Worm (Caenorhabditis elegans): Measurements from ENCODE around the gene Y73F8A.32.
A peak's percentile ranks its signal among the peaks of the same experiment; 100 is the strongest.

Y73F8A.32 gene

ce11 chrIV:15526477-15526876, 5.2 kb upstream of the Y73F8A.32 start (continued):
- TF ChIP-seq nhr-71 (tag; optimal IDR thresholded peaks at IDR 0.05) (peak; percentile 80), unc-86 (tag; optimal IDR thresholded peaks at IDR 0.05) (no peak), zag-1 (tag; optimal IDR thresholded peaks at IDR 0.05) (no peak), xbp-1 (tag; optimal IDR thresholded peaks at IDR 0.05) (peak; percentile 65), nhr-77 (tag; optimal IDR thresholded peaks at IDR 0.05) (no peak), pax-3 (tag; optimal IDR thresholded peaks at IDR 0.05) (peak; percentile 65), lin-35 (GFP tag; optimal IDR thresholded peaks at IDR 0.05) (peak; percentile 84 to 94), nhr-237 (tag; optimal IDR thresholded peaks at IDR 0.05) (no peak), unc-130 (tag; optimal IDR thresholded peaks at IDR 0.05) (peak; percentile 4), hlh-17 (GFP tag; optimal IDR thresholded peaks at IDR 0.05; ENCODE audit: borderline replicate concordance) (no peak), zip-4 (GFP tag; optimal IDR thresholded peaks at IDR 0.05) (peak; percentile 16), sox-4 (tag; optimal IDR thresholded peaks at IDR 0.05) (peak; percentile 46), ces-1 (GFP tag; optimal IDR thresholded peaks at IDR 0.05) (no peak), pqm-1 (tag; optimal IDR thresholded peaks at IDR 0.05) (no peak), lsy-2 (tag; optimal IDR thresholded peaks at IDR 0.05) (peak; percentile 67 to 68), snu-23 (GFP tag; optimal IDR thresholded peaks at IDR 0.05) (peak; percentile 72), ceh-88 (GFP tag; IDR thresholded peaks at IDR 0.05) (peak; percentile 34; the same call in 1 of the 2 replicates), ztf-4 (tag; optimal IDR thresholded peaks at IDR 0.05) (no peak), ama-1 (optimal IDR thresholded peaks at IDR 0.05) (no peak), mdl-1 (tag; optimal IDR thresholded peaks at IDR 0.05) (peak in 1 of 2 experiments; percentile 26), tlp-1 (tag; optimal IDR thresholded peaks at IDR 0.05) (no peak), C04F5.9 (tag; optimal IDR thresholded peaks at IDR 0.05) (peak; percentile 28), ceh-90 (tag; optimal IDR thresholded peaks at IDR 0.05) (peak; percentile 89), nhr-84 (tag; optimal IDR thresholded peaks at IDR 0.05) (no peak), lin-14 (GFP tag; optimal IDR thresholded peaks at IDR 0.05) (peak; percentile 54), aha-1 (tag; optimal IDR thresholded peaks at IDR 0.05) (no peak), dsc-1 (tag; optimal IDR thresholded peaks at IDR 0.05) (peak; percentile 75), irx-1 (tag; optimal IDR thresholded peaks at IDR 0.05) (peak; percentile 82), nhr-47 (tag; optimal IDR thresholded peaks at IDR 0.05) (peak; percentile 83), nhr-20 (tag; optimal IDR thresholded peaks at IDR 0.05) (peak; percentile 70), blmp-1 (tag; optimal IDR thresholded peaks at IDR 0.05) (peak; percentile 16), nhr-11 (tag; optimal IDR thresholded peaks at IDR 0.05) (no peak), ceh-8 (GFP tag; optimal IDR thresholded peaks at IDR 0.05) (no peak)

- no peak for TF ChIP-seq swsn-7 (tag; optimal IDR thresholded peaks at IDR 0.05)
- peak; percentile 33 for TF ChIP-seq nhr-85 (tag)
Measured at ce11 chrIV:15525733-15526132, 4.5 kb upstream of the Y73F8A.32 start.

- TF ChIP-seq nhr-85 (tag) (no peak), nhr-237 (tag; optimal IDR thresholded peaks at IDR 0.05) (no peak), unc-62 (GFP tag; optimal IDR thresholded peaks at IDR 0.05) (no peak), snu-23 (GFP tag; optimal IDR thresholded peaks at IDR 0.05) (no peak), pag-3 (tag; optimal IDR thresholded peaks at IDR 0.05; ENCODE audit: borderline replicate concordance, insufficient read depth) (no peak), fkh-10 (GFP tag; optimal IDR thresholded peaks at IDR 0.05) (no peak), sup-37 (GFP tag; optimal IDR thresholded peaks at IDR 0.05) (no peak), hlh-4 (tag; optimal IDR thresholded peaks at IDR 0.05) (no peak), aly-2 (tag; optimal IDR thresholded peaks at IDR 0.05) (no peak), ceh-82 (tag; optimal IDR thresholded peaks at IDR 0.05) (no peak), efl-3 (GFP tag; optimal IDR thresholded peaks at IDR 0.05) (no peak), tlp-1 (tag; optimal IDR thresholded peaks at IDR 0.05) (no peak), egl-27 (tag; optimal IDR thresholded peaks at IDR 0.05) (no peak), ceh-63 (GFP tag; optimal IDR thresholded peaks at IDR 0.05) (no peak)
Measured at ce11 chrIV:15524923-15525322, 3.7 kb upstream of the Y73F8A.32 start.
